Worm (Caenorhabditis elegans) whole organism, L1 larva: ENCODE measurements around the gene dhs-24.
"Not testable (repeated sequence)": the region's sequence is repeated elsewhere in the genome, so short reads cannot be mapped to it uniquely, and the experiment has no call there.

Experiments
- Y116A8C.19 ChIP-seq: sonication (generic microtip); optimal IDR thresholded peaks from 2 replicates; lab custom pipeline; 2016; ENCODE audit warnings: missing compliant biosample characterization, missing genetic modification characterization, borderline replicate concordance
- ama-1 ChIP-seq: fragments of 150-350 bp; optimal IDR thresholded peaks from 2 replicates; lab custom pipeline; 2014
- ceh-63 ChIP-seq: fragments of 200-800 bp; sonication (Bioruptor generic); optimal IDR thresholded peaks from 2 replicates; lab custom pipeline; 2018; ENCODE audit warnings: mild to moderate bottlenecking, missing genetic modification characterization, missing compliant biosample characterization
- elt-3 ChIP-seq, 6 experiments: fragments of 150-350 bp in 1 of 6; sonication (generic microtip); optimal IDR thresholded peaks; 2 replicates each; lab custom pipeline; 2017 to 2018; ENCODE audit warnings: missing biosample characterization in 6 of 6, missing genetic modification characterization in 6 of 6, inconsistent platforms in 1 of 6
- lin-35 ChIP-seq, 2 experiments: fragments of 150-350 bp; optimal IDR thresholded peaks; 2 replicates each; lab custom pipeline; 2014; ENCODE audit warnings: missing biosample characterization in 2 of 2, missing genetic modification characterization in 2 of 2, missing genetic modification reagents in 2 of 2
- lir-3 ChIP-seq: sonication (generic microtip); optimal IDR thresholded peaks from 2 replicates; lab custom pipeline; 2016; ENCODE audit warnings: mild to moderate bottlenecking, missing genetic modification characterization, moderate library complexity, missing compliant biosample characterization; ENCODE audit not compliant: poor library complexity
- nhr-19 ChIP-seq: fragments of 200-800 bp; sonication (Bioruptor generic); conservative IDR thresholded peaks from 2 replicates; pipeline ENCODE4 v1.3.6; 2022; ENCODE audit warnings: missing genetic modification characterization, missing compliant biosample characterization
- nhr-237 ChIP-seq: fragments of 150-350 bp; optimal IDR thresholded peaks from 2 replicates; lab custom pipeline; 2014; ENCODE audit warnings: missing biosample characterization, missing genetic modification characterization
- nhr-28 ChIP-seq: fragments of 150-350 bp; optimal IDR thresholded peaks from 2 replicates; lab custom pipeline; 2014; ENCODE audit warnings: missing biosample characterization, missing genetic modification characterization
- swsn-7 ChIP-seq: sonication (generic microtip); optimal IDR thresholded peaks from 2 replicates; lab custom pipeline; 2016; ENCODE audit warnings: missing genetic modification characterization, missing compliant biosample characterization
- unc-62 ChIP-seq: fragments of 150-350 bp; optimal IDR thresholded peaks from 2 replicates; lab custom pipeline; 2014; ENCODE audit warnings: missing biosample characterization, missing genetic modification reagents, missing genetic modification characterization
- zag-1 ChIP-seq: fragments of 150-350 bp; optimal IDR thresholded peaks from 2 replicates; lab custom pipeline; 2014; ENCODE audit warnings: missing biosample characterization, missing genetic modification characterization

DNA sequence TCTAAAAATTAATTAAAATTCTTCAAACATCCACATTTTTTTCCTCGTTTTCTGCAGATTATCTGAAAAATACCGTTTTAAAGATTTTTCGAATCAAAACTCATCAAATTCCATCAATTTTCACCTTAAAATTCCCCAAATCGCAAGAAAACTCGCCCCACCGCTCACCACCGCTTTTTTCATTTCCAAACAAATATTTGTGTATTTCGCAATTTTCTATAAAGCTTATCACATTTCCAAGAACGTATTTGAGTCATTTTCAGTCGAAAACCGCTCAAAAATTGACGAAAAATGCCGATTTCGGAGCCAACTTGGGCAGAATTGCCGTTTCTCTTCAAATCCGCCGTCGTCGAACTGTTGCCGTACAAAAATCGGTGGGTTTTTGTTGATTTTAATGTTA is 3.3 kb upstream of the dhs-24 start, which contains the start of gene Y60A3A.8:
- not testable (repeated sequence) for TF ChIP-seq nhr-28 (tag; lab: Kevin White, UChicago); nhr-237 (tag; lab: Kevin White, UChicago); ama-1 (lab: Kevin White, UChicago); unc-62 (GFP tag; lab: Kevin White, UChicago); lin-35 (GFP tag; optimal IDR thresholded peaks at IDR 0.05; lab: Kevin White, UChicago); elt-3 (tag; optimal IDR thresholded peaks at IDR 0.05; lab: Kevin White, UChicago); Y116A8C.19; ceh-63 (GFP tag; lab: Kevin White, UChicago); lir-3 (tag; lab: Kevin White, UChicago); nhr-19 (GFP tag; lab: Robert Waterston, UW); swsn-7 (tag; lab: Kevin White, UChicago); zag-1 (tag; lab: Kevin White, UChicago)
